Fruit fly (Drosophila melanogaster) whole organism, adult: ENCODE measurements around the gene CG8668.
A peak's percentile ranks its signal among the peaks of the same experiment; 100 is the strongest.

ENCODE experiments used
- CG11617 ChIP-seq: fragments of 200-800 bp; sonication (Bioruptor generic); optimal IDR thresholded peaks from 2 replicates; lab custom pipeline; 2017; ENCODE audit warnings: mild to moderate bottlenecking, missing biosample characterization, missing genetic modification reagents, missing genetic modification characterization
- CG12768 ChIP-seq: fragments of 200-800 bp; sonication (Bioruptor generic); optimal IDR thresholded peaks from 2 replicates; lab custom pipeline; 2017; ENCODE audit warnings: missing biosample characterization, missing genetic modification characterization, mild to moderate bottlenecking, moderate library complexity, missing genetic modification reagents
- CG14711 ChIP-seq: fragments of 200-800 bp; sonication (Bioruptor generic); optimal IDR thresholded peaks from 2 replicates; lab custom pipeline; 2018; ENCODE audit warnings: missing biosample characterization, mild to moderate bottlenecking, missing genetic modification characterization, moderate library complexity
- CG1620 ChIP-seq: fragments of 200-800 bp; sonication (Bioruptor generic); optimal IDR thresholded peaks from 2 replicates; lab custom pipeline; 2016; ENCODE audit warnings: missing biosample characterization, missing genetic modification characterization
- CG33017 ChIP-seq: fragments of 200-800 bp; sonication (Bioruptor generic); optimal IDR thresholded peaks from 2 replicates; lab custom pipeline; 2018; ENCODE audit warnings: missing biosample characterization, mild to moderate bottlenecking, missing genetic modification characterization, moderate library complexity
- CG5204 ChIP-seq: fragments of 200-800 bp; sonication (Bioruptor generic); optimal IDR thresholded peaks from 2 replicates; lab custom pipeline; 2016; ENCODE audit warnings: missing biosample characterization, missing genetic modification characterization
- CG7045 ChIP-seq: fragments of 200-800 bp; sonication (Bioruptor generic); optimal IDR thresholded peaks from 2 replicates; lab custom pipeline; 2017; ENCODE audit warnings: missing biosample characterization, mild to moderate bottlenecking, missing genetic modification characterization
- CG7101 ChIP-seq: fragments of 200-800 bp; sonication (Bioruptor generic); optimal IDR thresholded peaks from 2 replicates; lab custom pipeline; 2018; ENCODE audit warnings: missing biosample characterization, mild to moderate bottlenecking, missing genetic modification characterization, moderate library complexity
- Clk ChIP-seq: fragments of 200-800 bp; sonication (Bioruptor generic); optimal IDR thresholded peaks from 2 replicates; lab custom pipeline; 2017; ENCODE audit warnings: missing biosample characterization, missing genetic modification characterization
- Crg-1 ChIP-seq: fragments of 200-800 bp; sonication (Bioruptor generic); optimal IDR thresholded peaks from 2 replicates; lab custom pipeline; 2016; ENCODE audit warnings: missing biosample characterization, missing genetic modification characterization
- Hr96 ChIP-seq: fragments of 200-800 bp; sonication (Bioruptor generic); optimal IDR thresholded peaks from 2 replicates; lab custom pipeline; 2016; ENCODE audit warnings: missing biosample characterization, missing genetic modification characterization
- Mnt ChIP-seq: fragments of 200-800 bp; sonication (Bioruptor generic); optimal IDR thresholded peaks from 2 replicates; lab custom pipeline; 2016; ENCODE audit warnings: missing biosample characterization, mild to moderate bottlenecking, missing genetic modification characterization
- bab1 ChIP-seq: fragments of 200-800 bp; sonication (Bioruptor generic); optimal IDR thresholded peaks from 3 replicates; lab custom pipeline; 2019; ENCODE audit warnings: missing biosample characterization, mild to moderate bottlenecking, missing genetic modification characterization, moderate library complexity
- cic ChIP-seq: fragments of 200-800 bp; sonication (Bioruptor generic); optimal IDR thresholded peaks from 2 replicates; lab custom pipeline; 2017; ENCODE audit warnings: missing biosample characterization, mild to moderate bottlenecking, missing genetic modification characterization, moderate library complexity
- cnc ChIP-seq, 2 experiments: fragments of >200 bp; optimal IDR thresholded peaks; 2 replicates each; lab custom pipeline; 2017
- kay ChIP-seq: fragments of 200-800 bp; sonication (Bioruptor generic); peaks from one replicate; lab custom pipeline; 2016; ENCODE audit warnings: missing biosample characterization, missing genetic modification characterization, borderline replicate concordance
- ovo ChIP-seq: fragments of 200-800 bp; sonication (Bioruptor generic); optimal IDR thresholded peaks from 2 replicates; lab custom pipeline; 2016; ENCODE audit warnings: missing biosample characterization, missing genetic modification characterization
- pad ChIP-seq: fragments of 200-800 bp; sonication (Bioruptor generic); optimal IDR thresholded peaks from 3 replicates; lab custom pipeline; 2017; ENCODE audit warnings: missing biosample characterization, missing genetic modification characterization, mild to moderate bottlenecking, moderate library complexity, missing genetic modification reagents
- tj ChIP-seq: fragments of 200-800 bp; sonication (Bioruptor generic); optimal IDR thresholded peaks from 3 replicates; lab custom pipeline; 2017; ENCODE audit warnings: missing biosample characterization, mild to moderate bottlenecking, missing genetic modification characterization, moderate library complexity
- toe ChIP-seq: fragments of 200-800 bp; sonication (Bioruptor generic); optimal IDR thresholded peaks from 2 replicates; lab custom pipeline; 2016; ENCODE audit warnings: missing biosample characterization, missing genetic modification characterization

Gene CG8668

DNA sequence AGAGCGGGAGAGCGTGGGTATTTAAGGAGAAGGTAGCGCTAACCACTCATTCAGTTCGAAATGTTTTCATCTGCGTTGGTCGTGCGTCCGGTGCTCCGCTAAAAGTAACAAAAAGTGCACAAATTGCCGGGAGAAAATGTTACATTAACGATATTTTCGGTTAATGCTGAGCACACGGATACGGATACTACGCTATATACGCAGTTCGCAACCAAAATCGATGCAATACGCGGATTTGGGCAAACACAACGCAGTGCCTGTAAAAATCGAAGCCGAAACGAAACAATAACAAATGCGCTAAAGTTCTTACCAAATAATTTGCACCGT lies 36.2 kb downstream of the CG8668 start, which contains the start of gene Piezo:
TSS of gene Piezo (plus strand) at position 49 of the 327 bp plus-strand sequence.
- TF ChIP-seq toe (no peak), CG7101 (tag; lab: Kevin White, UChicago) (no peak), Mnt (GFP tag; lab: Kevin White, UChicago) (peak; percentile 61), cic (GFP tag; lab: Kevin White, UChicago) (peak; percentile 5), bab1 (no peak), tj (GFP tag; lab: Kevin White, UChicago) (peak; percentile 65)

- TF ChIP-seq Clk (no peak), Crg-1 (peak; percentile 43), Mnt (GFP tag; lab: Kevin White, UChicago) (peak; percentile 40), pad (GFP tag; lab: Kevin White, UChicago) (peak; percentile 25), kay (GFP tag; lab: Kevin White, UChicago) (no peak), bab1 (peak; percentile 33), tj (GFP tag; lab: Kevin White, UChicago) (peak; percentile 58), ovo (no peak), Hr96 (GFP tag; lab: Kevin White, UChicago) (peak; percentile 34), CG11617 (GFP tag; lab: Kevin White, UChicago) (peak; percentile 51), cnc (optimal IDR thresholded peaks at IDR 0.05; lab: Kevin White, UChicago) (no peak), cic (GFP tag; lab: Kevin White, UChicago) (peak; percentile 88), CG5204 (GFP tag; lab: Kevin White, UChicago) (peak; percentile 33), toe (peak; percentile 43), CG33017 (tag; lab: Kevin White, UChicago) (peak; percentile 61), CG1620 (GFP tag; lab: Kevin White, UChicago) (no peak), CG7101 (tag; lab: Kevin White, UChicago) (peak; percentile 38), CG12768 (GFP tag; lab: Kevin White, UChicago) (peak; percentile 78), CG14711 (no peak), CG7045 (GFP tag; lab: Kevin White, UChicago) (peak; percentile 70)
Measured at dm6 chr2L:8163588-8164166, 36.9 kb downstream of the CG8668 start.

DNA sequence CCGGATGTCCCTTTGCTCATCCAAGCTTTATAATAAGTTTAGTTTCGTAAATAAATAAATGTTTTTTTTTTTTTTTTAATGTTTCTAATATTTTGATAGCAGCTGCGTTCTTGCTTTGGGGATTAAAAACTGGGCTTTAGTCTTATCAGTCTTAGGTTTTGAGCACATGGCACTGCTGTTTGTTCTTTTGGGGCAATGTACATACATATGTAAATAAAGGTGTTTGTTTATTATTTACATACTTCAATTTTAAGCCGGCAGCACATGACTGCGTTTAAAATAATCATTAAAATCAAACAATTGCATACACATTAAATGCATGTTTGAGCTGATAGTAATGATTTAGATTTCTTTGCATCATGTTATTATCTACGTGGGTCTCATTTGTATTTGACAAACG lies 37.4 kb downstream of the CG8668 start:
- TF ChIP-seq kay (GFP tag; lab: Kevin White, UChicago) (peak; percentile 24), toe (no peak)

DNA sequence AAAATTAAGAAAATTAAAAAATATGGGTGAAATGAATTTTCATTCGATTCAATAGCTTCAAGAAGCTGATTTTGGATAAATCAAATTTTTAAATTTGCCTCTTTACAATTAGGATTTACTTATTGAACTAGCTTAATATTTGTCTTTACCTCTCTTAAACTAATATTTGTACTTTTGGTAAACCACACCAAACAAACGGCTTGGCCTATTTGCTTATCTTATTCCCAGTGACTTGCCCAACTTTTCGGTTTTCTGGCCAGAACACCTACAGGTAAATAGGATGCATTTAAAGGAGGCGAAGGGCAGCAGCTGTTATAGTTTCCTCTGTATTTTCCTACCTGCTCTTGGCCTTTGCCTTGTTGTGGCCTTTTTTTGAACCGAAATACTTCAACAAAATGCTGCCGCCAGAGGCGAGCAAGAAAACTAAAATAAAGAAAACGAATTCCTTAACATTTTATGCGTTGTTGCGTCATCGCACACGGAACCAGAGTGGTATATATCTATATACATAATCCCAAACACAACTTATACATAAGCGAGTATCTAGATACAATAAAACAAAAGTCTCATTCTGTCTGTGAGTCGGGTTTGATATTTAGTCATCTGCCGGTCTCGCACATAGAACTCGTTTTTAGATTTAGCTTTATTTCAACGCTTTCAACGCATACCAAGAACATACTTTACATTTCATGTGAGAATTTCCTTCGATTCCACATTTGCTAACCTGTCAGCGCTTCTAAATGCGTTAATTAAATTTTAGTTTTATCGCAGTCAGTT lies 39.2 kb downstream of the CG8668 start:
- TF ChIP-seq pad (GFP tag; lab: Kevin White, UChicago) (no peak), kay (GFP tag; lab: Kevin White, UChicago) (peak; percentile 19), CG7045 (GFP tag; lab: Kevin White, UChicago) (no peak), cic (GFP tag; lab: Kevin White, UChicago) (no peak)

DNA sequence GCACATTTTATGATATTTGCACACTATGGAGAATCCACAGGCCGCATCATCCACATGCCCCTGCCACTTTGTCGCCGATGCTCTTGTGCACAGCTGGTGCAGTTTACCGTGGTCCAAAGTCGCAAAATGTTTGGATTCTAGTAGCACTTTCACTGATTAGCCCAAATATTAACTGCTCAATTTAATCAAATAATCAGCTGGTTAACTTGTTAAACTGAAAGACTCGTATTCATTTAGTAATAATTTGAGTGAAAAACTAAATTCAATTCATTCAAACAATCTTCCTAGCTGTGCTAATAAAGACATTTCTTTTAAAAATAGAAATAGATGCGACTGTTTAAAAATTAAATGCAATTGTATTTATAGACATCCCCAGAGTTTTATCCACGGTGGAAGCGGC lies 41.3 kb downstream of the CG8668 start:
- TF ChIP-seq cic (GFP tag; lab: Kevin White, UChicago) (no peak), CG12768 (GFP tag; lab: Kevin White, UChicago) (no peak), CG33017 (tag; lab: Kevin White, UChicago) (no peak), CG7101 (tag; lab: Kevin White, UChicago) (no peak), pad (GFP tag; lab: Kevin White, UChicago) (no peak), CG11617 (GFP tag; lab: Kevin White, UChicago) (no peak), cnc (optimal IDR thresholded peaks at IDR 0.05; lab: Kevin White, UChicago) (no peak), CG14711 (no peak)

DNA sequence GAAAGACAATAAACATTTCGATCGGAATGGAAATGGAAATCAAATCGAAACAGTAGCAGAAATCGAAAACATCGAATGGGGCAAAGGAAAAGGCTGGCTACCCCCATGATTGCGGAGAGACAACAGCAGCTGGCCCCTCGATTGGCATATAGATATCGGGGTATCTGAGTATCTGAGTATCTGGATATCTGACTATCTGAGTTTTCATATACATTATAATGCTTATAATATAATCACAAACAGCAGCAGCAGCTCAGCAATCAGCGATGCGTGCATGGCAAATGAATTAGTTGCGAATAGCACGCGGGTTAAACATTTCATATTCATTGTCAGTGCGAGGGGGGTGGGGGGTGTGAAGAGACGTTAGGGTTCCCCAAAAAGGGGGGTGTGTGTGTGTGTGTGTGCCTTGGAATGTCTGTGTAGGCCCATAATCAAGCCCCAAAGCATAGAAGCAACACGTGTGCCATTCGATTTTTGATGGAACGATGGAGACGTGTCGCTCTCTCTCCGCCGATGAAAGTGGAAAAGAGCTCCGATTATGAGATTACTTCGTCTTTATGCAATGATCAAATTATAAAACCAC lies 43.9 kb downstream of the CG8668 start:
- no peak for TF ChIP-seq cnc (optimal IDR thresholded peaks at IDR 0.05; lab: Kevin White, UChicago)

- TF ChIP-seq CG12768 (GFP tag; lab: Kevin White, UChicago) (peak; percentile 37), CG5204 (GFP tag; lab: Kevin White, UChicago) (no peak), cic (GFP tag; lab: Kevin White, UChicago) (peak; percentile 6), kay (GFP tag; lab: Kevin White, UChicago) (peak; percentile 30)
Measured at dm6 chr2L:8171544-8171943, 44.7 kb downstream of the CG8668 start.
